Fruit fly (Drosophila melanogaster): ENCODE results near the gene Sgsf.

dm6 chr3R:12316420-12316819 lies 25.1 kb upstream of the Sgsf start:
- TF ChIP-seq Eip78C (GFP tag), result no peak
- no peak for TF ChIP-seq Ets21C (GFP tag; optimal IDR thresholded peaks at IDR 0.05)
- TF ChIP-seq Met (GFP tag; optimal IDR thresholded peaks at IDR 0.05), result no peak
- TF ChIP-seq Eip75B (GFP tag; optimal IDR thresholded peaks at IDR 0.05), result no peak
- TF ChIP-seq CG6276 (GFP tag; optimal IDR thresholded peaks at IDR 0.05), result no peak

All from whole organism, prepupa.